Worm (Caenorhabditis elegans): ENCODE data around the gene srx-45.
A peak's percentile ranks its signal among the peaks of the same experiment; 100 is the strongest.

The srx-45 gene

ce11 chrIII:9326528-9326927, 20.0 kb upstream of the srx-45 start (continued):
- TF ChIP-seq pha-4 (GFP tag; IDR thresholded peaks at IDR 0.05) (no peak), pha-4 (tag; optimal IDR thresholded peaks at IDR 0.05) (no peak), vab-7 (GFP tag; IDR thresholded peaks at IDR 0.05) (no peak), daf-8 (GFP tag; IDR thresholded peaks at IDR 0.05) (no peak), ceh-32 (tag; optimal IDR thresholded peaks at IDR 0.05; ENCODE audit: poor library complexity) (no peak), unc-39 (tag; optimal IDR thresholded peaks at IDR 0.05) (no peak), ztf-7 (tag; optimal IDR thresholded peaks at IDR 0.05) (no peak), ceh-28 (tag; optimal IDR thresholded peaks at IDR 0.05) (no peak), nhr-237 (tag; optimal IDR thresholded peaks at IDR 0.05) (no peak), ces-1 (GFP tag; optimal IDR thresholded peaks at IDR 0.05) (no peak), F10B5.3 (tag; optimal IDR thresholded peaks at IDR 0.05) (no peak), skn-1 (tag; optimal IDR thresholded peaks at IDR 0.05) (no peak), dve-1 (tag; optimal IDR thresholded peaks at IDR 0.05; ENCODE audit: insufficient read depth) (peak; percentile 91), lin-39 (tag; optimal IDR thresholded peaks at IDR 0.05) (no peak), daf-12 (tag; optimal IDR thresholded peaks at IDR 0.05) (no peak), dmd-6 (GFP tag; IDR thresholded peaks at IDR 0.05) (peak; percentile 97), lin-38 (GFP tag; IDR thresholded peaks at IDR 0.05) (no peak), ZK546.5 (tag; optimal IDR thresholded peaks at IDR 0.05) (no peak), Y105C5A.15 (GFP tag; IDR thresholded peaks at IDR 0.05) (no peak), php-3 (GFP tag; IDR thresholded peaks at IDR 0.05) (peak; percentile 75), F44E2.7 (GFP tag; IDR thresholded peaks at IDR 0.05) (no peak), hlh-11 (tag; optimal IDR thresholded peaks at IDR 0.05) (peak; percentile 92), nhr-28 (tag; optimal IDR thresholded peaks at IDR 0.05) (peak; percentile 88), mxl-3 (GFP tag; optimal IDR thresholded peaks at IDR 0.05) (peak; percentile 63), unc-130 (GFP tag; optimal IDR thresholded peaks at IDR 0.05) (no peak), tra-1 (GFP tag; IDR thresholded peaks at IDR 0.05) (peak; percentile 75), nhr-111 (GFP tag; optimal IDR thresholded peaks at IDR 0.05) (no peak), lim-7 (GFP tag; IDR thresholded peaks at IDR 0.05) (no peak), daf-19 (GFP tag; conservative IDR thresholded peaks at IDR 0.05) (no peak), nhr-77 (tag; optimal IDR thresholded peaks at IDR 0.05) (peak; percentile 72), unc-62 (GFP tag; optimal IDR thresholded peaks at IDR 0.05 in 1 of 2) (peak; percentile 8 to 69), unc-62 (tag; optimal IDR thresholded peaks at IDR 0.05) (no peak), spr-1 (tag; optimal IDR thresholded peaks at IDR 0.05) (no peak), snpc-1.2 (GFP tag; IDR thresholded peaks at IDR 0.05) (no peak), gei-8 (GFP tag; optimal IDR thresholded peaks at IDR 0.05) (peak; percentile 70), mdt-29 (GFP tag; IDR thresholded peaks at IDR 0.05) (no peak), F37D6.2 (tag; optimal IDR thresholded peaks at IDR 0.05) (no peak), ztf-11 (tag; optimal IDR thresholded peaks at IDR 0.05) (no peak), dpl-1 (GFP tag; optimal IDR thresholded peaks at IDR 0.05) (no peak), D1046.2 (GFP tag; IDR thresholded peaks at IDR 0.05) (no peak), nhr-48 (tag; optimal IDR thresholded peaks at IDR 0.05) (peak; percentile 81), attf-4 (tag; optimal IDR thresholded peaks at IDR 0.05) (no peak), F26F4.8 (GFP tag; conservative IDR thresholded peaks at IDR 0.05) (no peak), nhr-102 (tag; optimal IDR thresholded peaks at IDR 0.05) (peak; percentile 2), tag-97 (GFP tag; IDR thresholded peaks at IDR 0.05) (no peak), nhr-42 (GFP tag; IDR thresholded peaks at IDR 0.05) (no peak), zag-1 (tag; optimal IDR thresholded peaks at IDR 0.05) (no peak), hlh-30 (tag; optimal IDR thresholded peaks at IDR 0.05; ENCODE audit: insufficient read depth) (peak; percentile 55), sdz-12 (GFP tag; optimal IDR thresholded peaks at IDR 0.05) (no peak), hmg-1.1 (GFP tag; IDR thresholded peaks at IDR 0.05) (no peak), ceh-82 (tag; optimal IDR thresholded peaks at IDR 0.05) (no peak), nhr-76 (tag; optimal IDR thresholded peaks at IDR 0.05) (no peak)

Data from whole organism, L4 larva.